Worm (Caenorhabditis elegans): ENCODE data around the gene M142.8.

DNA sequence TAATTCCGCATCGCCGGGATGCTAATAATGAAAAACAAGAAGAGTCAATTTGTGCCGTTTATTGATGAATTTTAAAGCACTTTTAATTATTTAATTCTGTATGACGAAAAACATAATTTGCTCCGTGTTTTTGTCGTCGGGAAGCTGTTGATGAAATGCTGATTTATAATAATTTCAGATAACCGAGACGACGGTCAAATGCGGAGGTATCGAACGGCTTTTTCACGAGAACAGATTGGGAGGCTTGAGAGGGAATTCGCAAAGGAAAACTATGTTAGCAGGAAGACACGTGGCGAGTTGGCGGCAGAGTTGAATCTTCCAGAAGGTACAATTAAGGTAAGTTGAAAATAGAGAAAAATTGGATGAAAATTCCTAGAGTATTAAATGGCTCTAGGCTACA is 9.9 kb upstream of the M142.8 start:
- TF ChIP-seq ama-1 (optimal IDR thresholded peaks at IDR 0.05) (no peak), ceh-82 (tag; optimal IDR thresholded peaks at IDR 0.05) (no peak), ztf-4 (tag; optimal IDR thresholded peaks at IDR 0.05) (no peak), zag-1 (tag; optimal IDR thresholded peaks at IDR 0.05) (no peak), ztf-11 (tag; optimal IDR thresholded peaks at IDR 0.05) (no peak), lsy-2 (tag; optimal IDR thresholded peaks at IDR 0.05) (no peak), lin-13 (GFP tag; optimal IDR thresholded peaks at IDR 0.05) (no peak), nhr-77 (tag; optimal IDR thresholded peaks at IDR 0.05) (no peak), skn-1 (tag; optimal IDR thresholded peaks at IDR 0.05) (no peak)

Measured in whole organism, L2 larva.